Worm (Caenorhabditis elegans): ENCODE results near the gene got-2.2.

The got-2.2 gene

ce11 chrX:6239927-6240639 lies 700 bp upstream of the got-2.2 start:
- TF ChIP-seq lsy-12 (tag; optimal IDR thresholded peaks at IDR 0.05) (no peak), mdl-1 (tag; optimal IDR thresholded peaks at IDR 0.05) (no peak), ceh-82 (tag; optimal IDR thresholded peaks at IDR 0.05) (no peak), daf-12 (tag; optimal IDR thresholded peaks at IDR 0.05) (no peak), nhr-12 (tag; optimal IDR thresholded peaks at IDR 0.05) (no peak), zag-1 (tag; optimal IDR thresholded peaks at IDR 0.05) (no peak), fkh-2 (tag; optimal IDR thresholded peaks at IDR 0.05) (no peak), R02D3.7 (tag; optimal IDR thresholded peaks at IDR 0.05) (no peak), pha-4 (tag; optimal IDR thresholded peaks at IDR 0.05) (peak; percentile 74), jun-1 (tag; optimal IDR thresholded peaks at IDR 0.05) (no peak), nhr-28 (tag; optimal IDR thresholded peaks at IDR 0.05) (no peak), lin-15B (tag; optimal IDR thresholded peaks at IDR 0.05) (peak; percentile 12), nhr-43 (tag; optimal IDR thresholded peaks at IDR 0.05; ENCODE audit: poor library complexity, severe bottlenecking) (no peak), ama-1 (optimal IDR thresholded peaks at IDR 0.05) (no peak), fos-1 (tag; optimal IDR thresholded peaks at IDR 0.05) (no peak), fkh-10 (GFP tag; optimal IDR thresholded peaks at IDR 0.05) (no peak), elt-3 (tag; optimal IDR thresholded peaks at IDR 0.05) (no peak), nfya-1 (tag; optimal IDR thresholded peaks at IDR 0.05; ENCODE audit: insufficient read depth) (peak; percentile 43), aly-2 (tag; optimal IDR thresholded peaks at IDR 0.05) (no peak), snpc-4 (tag; optimal IDR thresholded peaks at IDR 0.05) (no peak), mml-1 (tag; optimal IDR thresholded peaks at IDR 0.05) (no peak), nhr-77 (tag; optimal IDR thresholded peaks at IDR 0.05) (no peak), ZK546.5 (tag; optimal IDR thresholded peaks at IDR 0.05) (no peak), ztf-4 (tag; optimal IDR thresholded peaks at IDR 0.05) (no peak), unc-39 (tag; optimal IDR thresholded peaks at IDR 0.05) (no peak), hmg-11 (tag; optimal IDR thresholded peaks at IDR 0.05) (peak; percentile 62), nhr-76 (tag; optimal IDR thresholded peaks at IDR 0.05) (no peak)

DNA sequence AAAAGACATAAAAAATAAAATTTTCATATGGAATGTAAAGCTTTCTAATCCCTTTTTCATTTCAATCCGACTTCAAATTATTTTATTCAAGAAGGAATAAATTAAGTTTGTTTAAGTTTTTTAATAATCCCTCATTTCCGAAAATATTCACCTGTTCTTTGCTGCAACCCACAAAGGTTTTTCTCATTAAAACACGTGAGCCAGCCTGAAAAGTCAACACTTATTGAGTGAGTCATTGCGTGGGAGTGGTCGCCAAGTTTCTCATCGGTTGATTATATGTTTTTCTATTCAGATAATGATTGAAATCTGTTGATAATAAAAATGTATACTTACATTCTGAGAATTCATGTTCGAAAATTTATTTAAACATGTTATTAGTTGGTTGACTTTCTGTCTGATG lies 4.7 kb downstream of the got-2.2 start:
- TF ChIP-seq pha-4 (tag; optimal IDR thresholded peaks at IDR 0.05) = peak; percentile 25
- TF ChIP-seq pqm-1 (tag; optimal IDR thresholded peaks at IDR 0.05) = peak; percentile 13
- TF ChIP-seq hmg-11 (tag; optimal IDR thresholded peaks at IDR 0.05) = no peak

ce11 chrX:6247013-6247412 lies 6.2 kb downstream of the got-2.2 start:
- TF ChIP-seq fkh-2 (tag; optimal IDR thresholded peaks at IDR 0.05) = no peak
- no peak for TF ChIP-seq egl-27 (tag; optimal IDR thresholded peaks at IDR 0.05)
- no peak for TF ChIP-seq nhr-11 (tag; optimal IDR thresholded peaks at IDR 0.05)
- no peak for TF ChIP-seq daf-12 (tag; optimal IDR thresholded peaks at IDR 0.05)

ce11 chrX:6247869-6248268 lies 7.1 kb downstream of the got-2.2 start:
- no peak for TF ChIP-seq ceh-9 (tag; optimal IDR thresholded peaks at IDR 0.05)
- TF ChIP-seq fkh-10 (GFP tag; optimal IDR thresholded peaks at IDR 0.05) = peak; percentile 40
- no peak for TF ChIP-seq ztf-11 (tag; optimal IDR thresholded peaks at IDR 0.05)
- TF ChIP-seq lin-39 (tag; optimal IDR thresholded peaks at IDR 0.05) = no peak
- TF ChIP-seq ceh-16 (tag; optimal IDR thresholded peaks at IDR 0.05) = no peak

DNA sequence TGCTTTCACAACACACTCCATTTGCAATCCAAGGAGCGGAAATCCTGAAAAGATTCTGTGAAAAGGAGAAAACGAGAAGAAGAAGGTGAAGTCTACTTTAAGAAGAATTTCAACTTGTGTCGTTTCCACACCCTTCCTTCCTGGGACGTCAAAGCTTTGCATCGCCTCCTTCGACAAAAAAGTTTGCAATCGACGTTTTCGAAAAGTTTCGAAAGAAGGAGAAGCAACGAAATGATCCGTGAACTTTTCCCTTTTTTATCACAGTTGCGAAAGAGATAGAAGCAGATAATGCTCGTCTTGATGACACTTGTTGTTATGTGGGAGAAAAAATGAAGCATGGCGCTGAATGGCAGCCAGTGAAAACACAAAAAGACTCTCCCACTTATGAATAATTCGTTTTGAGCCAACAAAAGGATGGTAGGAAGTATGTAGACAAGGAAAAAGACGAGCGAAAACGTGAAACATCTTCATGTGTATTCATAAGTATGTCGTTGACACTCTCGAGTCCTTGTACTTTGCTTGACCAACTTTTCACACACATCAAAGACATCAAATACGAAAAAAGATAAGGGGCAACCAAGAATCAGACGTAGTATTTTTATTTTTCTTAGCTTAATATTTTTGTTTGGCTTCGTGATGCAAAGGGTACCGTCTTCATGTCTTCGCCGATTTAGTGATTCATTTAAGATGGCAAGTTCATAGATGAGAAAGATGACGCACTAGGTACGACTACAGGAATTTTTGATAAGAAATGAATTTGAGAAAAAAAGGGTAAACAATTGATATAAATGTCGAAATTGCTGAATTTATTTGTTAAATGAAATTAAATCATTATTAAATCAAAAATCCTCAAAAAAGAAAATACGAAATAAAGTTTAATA lies 8.2 kb downstream of the got-2.2 start:
- TF ChIP-seq fkh-10 (GFP tag; optimal IDR thresholded peaks at IDR 0.05) (peak; percentile 18), elt-2 (tag; optimal IDR thresholded peaks at IDR 0.05) (peak; percentile 53), eor-1 (tag; optimal IDR thresholded peaks at IDR 0.05) (no peak), nhr-11 (tag; optimal IDR thresholded peaks at IDR 0.05) (no peak), pqm-1 (tag; optimal IDR thresholded peaks at IDR 0.05) (peak; percentile 32), mml-1 (tag; optimal IDR thresholded peaks at IDR 0.05) (no peak), nhr-77 (tag; optimal IDR thresholded peaks at IDR 0.05) (no peak), nfya-1 (tag; optimal IDR thresholded peaks at IDR 0.05; ENCODE audit: insufficient read depth) (peak; percentile 14), lsy-12 (tag; optimal IDR thresholded peaks at IDR 0.05) (no peak), nhr-76 (tag; optimal IDR thresholded peaks at IDR 0.05) (no peak), egl-5 (tag; optimal IDR thresholded peaks at IDR 0.05) (peak; percentile 11), sea-2 (GFP tag; optimal IDR thresholded peaks at IDR 0.05) (no peak), nhr-43 (tag; optimal IDR thresholded peaks at IDR 0.05; ENCODE audit: poor library complexity, severe bottlenecking) (no peak), nhr-25 (tag; optimal IDR thresholded peaks at IDR 0.05) (no peak), ama-1 (optimal IDR thresholded peaks at IDR 0.05) (no peak), unc-39 (tag; optimal IDR thresholded peaks at IDR 0.05) (no peak), nhr-237 (tag; optimal IDR thresholded peaks at IDR 0.05) (no peak), ceh-16 (tag; optimal IDR thresholded peaks at IDR 0.05) (no peak), ztf-11 (tag; optimal IDR thresholded peaks at IDR 0.05) (no peak)

All from whole organism, L3 larva.